Fruit fly (Drosophila melanogaster): ENCODE data around the gene CCT1.

Gene CCT1

dm6 chr3R:22530305-22530704 is 39.1 kb upstream of the CCT1 start, which contains the start of gene CG33099 (continued):
- TF ChIP-seq jumu (GFP tag; optimal IDR thresholded peaks at IDR 0.05) (no peak), Ada2b (GFP tag; IDR thresholded peaks at IDR 0.05) (no peak), CG3281 (GFP tag; optimal IDR thresholded peaks at IDR 0.05) (peak; percentile 57), Six4 (GFP tag; optimal IDR thresholded peaks at IDR 0.05) (no peak), CG2199 (GFP tag; IDR thresholded peaks at IDR 0.05) (no peak), Doc2 (GFP tag; IDR thresholded peaks at IDR 0.05) (no peak), Gsc (GFP tag; IDR thresholded peaks at IDR 0.05) (no peak), CG14710 (tag; optimal IDR thresholded peaks at IDR 0.05) (peak; percentile 33), CG8478 (optimal IDR thresholded peaks at IDR 0.05) (no peak), CG6765 (GFP tag; optimal IDR thresholded peaks at IDR 0.05) (no peak), CG1603 (tag; optimal IDR thresholded peaks at IDR 0.05) (peak; percentile 44), CG1233 (GFP tag; optimal IDR thresholded peaks at IDR 0.05) (peak; percentile 67), Fer2 (tag; optimal IDR thresholded peaks at IDR 0.05) (no peak), gfzf (GFP tag; optimal IDR thresholded peaks at IDR 0.05) (no peak), Dfd (GFP tag; optimal IDR thresholded peaks at IDR 0.05) (no peak), Hr3 (GFP tag; optimal IDR thresholded peaks at IDR 0.05) (no peak), MTF-1 (GFP tag; optimal IDR thresholded peaks at IDR 0.05; ENCODE audit: borderline replicate concordance) (peak; percentile 60), CG8924 (tag; optimal IDR thresholded peaks at IDR 0.05) (peak; percentile 48), CG3065 (GFP tag; optimal IDR thresholded peaks at IDR 0.05) (no peak), Mrtf (GFP tag; IDR thresholded peaks at IDR 0.05) (no peak), yki (optimal IDR thresholded peaks at IDR 0.05) (no peak), wor (GFP tag; IDR thresholded peaks at IDR 0.05) (no peak), B-H2 (GFP tag; optimal IDR thresholded peaks at IDR 0.05) (peak; percentile 51), Camta (GFP tag; optimal IDR thresholded peaks at IDR 0.05) (peak; percentile 16), CG13296 (GFP tag; optimal IDR thresholded peaks at IDR 0.05) (peak; percentile 72), CG8944 (GFP tag; optimal IDR thresholded peaks at IDR 0.05) (peak; percentile 25), CG12744 (GFP tag; optimal IDR thresholded peaks at IDR 0.05) (peak; percentile 26), tx (GFP tag; optimal IDR thresholded peaks at IDR 0.05) (no peak), Atf3 (GFP tag; optimal IDR thresholded peaks at IDR 0.05) (no peak), Dek (tag; optimal IDR thresholded peaks at IDR 0.05) (peak; percentile 38), Adf1 (GFP tag; IDR thresholded peaks at IDR 0.05) (peak; percentile 35; the same call in 1 of the 2 replicates), Spps (tag; optimal IDR thresholded peaks at IDR 0.05) (no peak), p53 (GFP tag; optimal IDR thresholded peaks at IDR 0.05) (peak; percentile 38), lov (optimal IDR thresholded peaks at IDR 0.05) (no peak), lov (GFP tag; IDR thresholded peaks at IDR 0.05) (no peak), mam (GFP tag; optimal IDR thresholded peaks at IDR 0.05) (peak; percentile 14), HmgZ (tag; optimal IDR thresholded peaks at IDR 0.05) (peak; percentile 66), CG3847 (GFP tag; IDR thresholded peaks at IDR 0.05) (no peak), cad (GFP tag; optimal IDR thresholded peaks at IDR 0.05) (no peak), ase (GFP tag; IDR thresholded peaks at IDR 0.05) (no peak), CG1529 (GFP tag; optimal IDR thresholded peaks at IDR 0.05) (no peak), nom (GFP tag; optimal IDR thresholded peaks at IDR 0.05) (peak; percentile 11), Fer3 (tag; optimal IDR thresholded peaks at IDR 0.05) (peak; percentile 49), CG17186 (GFP tag; optimal IDR thresholded peaks at IDR 0.05) (no peak), Ets97D (GFP tag; optimal IDR thresholded peaks at IDR 0.05) (no peak), CG16863 (GFP tag; optimal IDR thresholded peaks at IDR 0.05) (no peak), CG10321 (GFP tag; IDR thresholded peaks at IDR 0.05) (no peak), CG7928 (GFP tag; optimal IDR thresholded peaks at IDR 0.05) (no peak), CG12299 (tag; optimal IDR thresholded peaks at IDR 0.05) (peak; percentile 40), Deaf1 (tag; optimal IDR thresholded peaks at IDR 0.05) (peak; percentile 39), CG8290 (GFP tag; optimal IDR thresholded peaks at IDR 0.05) (no peak), CG8290 (tag; optimal IDR thresholded peaks at IDR 0.05) (peak in 1 of 2 experiments; percentile 69), CG17361 (GFP tag; IDR thresholded peaks at IDR 0.05) (no peak), Fer1 (GFP tag; optimal IDR thresholded peaks at IDR 0.05) (peak; percentile 71)
